Fruit fly (Drosophila melanogaster): ENCODE data around the gene rod.
A peak's percentile ranks its signal among the peaks of the same experiment; 100 is the strongest.

Gene rod

DNA sequence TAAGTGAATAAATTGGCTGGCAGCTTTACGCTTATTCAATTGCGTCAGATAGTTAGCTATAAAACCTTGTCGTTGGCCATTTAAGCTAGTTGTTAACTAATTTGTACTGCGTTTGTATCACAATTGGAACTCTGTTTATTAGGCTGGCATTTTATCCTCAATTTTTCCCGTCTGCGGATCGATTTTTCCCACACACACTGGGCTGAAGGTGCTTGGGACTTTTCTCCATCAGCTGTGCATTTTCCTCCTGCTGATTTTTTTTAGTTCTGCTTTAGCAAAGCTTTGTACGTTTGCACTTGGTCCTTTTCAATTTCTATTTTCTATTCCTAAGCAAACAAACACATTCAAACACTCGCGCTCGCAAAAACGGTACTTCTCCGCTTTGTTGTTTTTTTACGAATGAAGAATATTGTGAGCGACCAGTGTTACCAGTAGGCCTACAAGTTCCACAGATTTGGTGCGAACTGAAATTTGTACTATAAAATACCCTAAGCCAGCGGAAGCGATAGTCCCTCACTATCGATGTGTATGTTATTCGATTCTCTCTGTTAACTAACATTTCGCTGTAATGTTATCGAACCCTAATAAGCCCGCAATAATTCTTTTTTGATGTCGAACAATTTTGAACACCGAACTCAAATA, 28.8 kb downstream of the rod start (continued):
- TF ChIP-seq her (GFP tag; optimal IDR thresholded peaks at IDR 0.05) (peak; percentile 26), Jarid2 (GFP tag; optimal IDR thresholded peaks at IDR 0.05) (peak; percentile 77), CG2202 (tag; optimal IDR thresholded peaks at IDR 0.05) (peak; percentile 14), grau (tag; optimal IDR thresholded peaks at IDR 0.05) (peak; percentile 59), nom (GFP tag; optimal IDR thresholded peaks at IDR 0.05) (peak; percentile 55), CG11504 (tag; optimal IDR thresholded peaks at IDR 0.05) (peak; percentile 24), CTCF (GFP tag; optimal IDR thresholded peaks at IDR 0.05) (peak; percentile 53), scrt (GFP tag; optimal IDR thresholded peaks at IDR 0.05) (peak; percentile 11), emc (GFP tag; optimal IDR thresholded peaks at IDR 0.05) (no peak), CG13775 (GFP tag; optimal IDR thresholded peaks at IDR 0.05) (no peak), CG1024 (GFP tag; IDR thresholded peaks at IDR 0.05) (no peak), Trl (optimal IDR thresholded peaks at IDR 0.05) (no peak), Trl (GFP tag; optimal IDR thresholded peaks at IDR 0.05) (peak; percentile 18), CG17385 (GFP tag; optimal IDR thresholded peaks at IDR 0.05) (peak; percentile 39), gfzf (GFP tag; optimal IDR thresholded peaks at IDR 0.05) (peak; percentile 96), CG33213 (GFP tag; optimal IDR thresholded peaks at IDR 0.05) (peak; percentile 4), HLH3B (GFP tag; IDR thresholded peaks at IDR 0.05) (no peak), CG8924 (tag; optimal IDR thresholded peaks at IDR 0.05) (peak; percentile 43), CG4707 (GFP tag; optimal IDR thresholded peaks at IDR 0.05) (peak; percentile 46), CG14667 (GFP tag; IDR thresholded peaks at IDR 0.05) (no peak), CG11695 (GFP tag; IDR thresholded peaks at IDR 0.05) (no peak), CG8281 (tag; optimal IDR thresholded peaks at IDR 0.05) (no peak), CG34224 (GFP tag; IDR thresholded peaks at IDR 0.05; ENCODE audit: partially characterized antibody) (no peak), Elba2 (GFP tag; optimal IDR thresholded peaks at IDR 0.05) (peak; percentile 23), p53 (GFP tag; optimal IDR thresholded peaks at IDR 0.05) (peak; percentile 8), Deaf1 (tag; optimal IDR thresholded peaks at IDR 0.05) (peak; percentile 29), bsh (GFP tag; optimal IDR thresholded peaks at IDR 0.05) (peak in 1 of 2 experiments; percentile 18), CG2678 (tag; optimal IDR thresholded peaks at IDR 0.05) (peak; percentile 16), odd (GFP tag; optimal IDR thresholded peaks at IDR 0.05) (peak; percentile 1), Mad (GFP tag; optimal IDR thresholded peaks at IDR 0.05) (peak; percentile 39), CG4730 (GFP tag; IDR thresholded peaks at IDR 0.05) (no peak), ash1 (GFP tag; optimal IDR thresholded peaks at IDR 0.05) (peak; percentile 27), CG17186 (GFP tag; optimal IDR thresholded peaks at IDR 0.05) (peak; percentile 52), cas (GFP tag; IDR thresholded peaks at IDR 0.05) (no peak), B-H2 (GFP tag; optimal IDR thresholded peaks at IDR 0.05) (peak; percentile 72), Hand (GFP tag; optimal IDR thresholded peaks at IDR 0.05) (peak; percentile 58), bigmax (GFP tag; optimal IDR thresholded peaks at IDR 0.05) (peak; percentile 52), CG2712 (tag; optimal IDR thresholded peaks at IDR 0.05) (peak; percentile 40), Asciz (GFP tag; optimal IDR thresholded peaks at IDR 0.05) (peak; percentile 40), Lim3 (GFP tag; IDR thresholded peaks at IDR 0.05) (no peak), CG34376 (GFP tag; optimal IDR thresholded peaks at IDR 0.05) (peak; percentile 70), nmo (GFP tag; optimal IDR thresholded peaks at IDR 0.05) (peak; percentile 43), mirr (GFP tag; optimal IDR thresholded peaks at IDR 0.05) (peak; percentile 70), phol (tag; optimal IDR thresholded peaks at IDR 0.05) (no peak), CG4424 (GFP tag; optimal IDR thresholded peaks at IDR 0.05) (peak; percentile 1), CG9797 (GFP tag; optimal IDR thresholded peaks at IDR 0.05) (peak; percentile 93), corto (GFP tag; optimal IDR thresholded peaks at IDR 0.05) (no peak), CoRest (tag; optimal IDR thresholded peaks at IDR 0.05) (peak; percentile 5), pzg (GFP tag; optimal IDR thresholded peaks at IDR 0.05) (peak; percentile 98), trem (tag; optimal IDR thresholded peaks at IDR 0.05) (peak; percentile 77)

All from whole organism, embryonic.